Fruit fly (Drosophila melanogaster) whole organism, prepupa: ENCODE data around the gene plx.

Source experiments
- CG11762 ChIP-seq: fragments of 200-800 bp; sonication (Bioruptor generic); optimal IDR thresholded peaks from 3 replicates; lab custom pipeline; 2016; ENCODE audit warnings: missing biosample characterization, missing genetic modification characterization; ENCODE audit not compliant: insufficient read depth
- CG6163 ChIP-seq: fragments of 200-800 bp; sonication (Bioruptor generic); IDR thresholded peaks from 3 replicates; pipeline ENCODE4 v1.3.6; 2022; ENCODE audit warnings: missing biosample characterization, missing genetic modification characterization
- CG6276 ChIP-seq: fragments of 200-800 bp; sonication (Bioruptor generic); optimal IDR thresholded peaks from 2 replicates; lab custom pipeline; 2017; ENCODE audit warnings: missing biosample characterization, mild to moderate bottlenecking, missing genetic modification characterization
- CG6854 ChIP-seq: fragments of 200-800 bp; sonication (Bioruptor generic); optimal IDR thresholded peaks from 2 replicates; lab custom pipeline; 2017; ENCODE audit warnings: missing biosample characterization, mild to moderate bottlenecking, missing genetic modification characterization
- CG8632 ChIP-seq: fragments of 200-800 bp; sonication (Bioruptor generic); optimal IDR thresholded peaks from 3 replicates; lab custom pipeline; 2016; ENCODE audit warnings: missing biosample characterization, missing genetic modification characterization
- OdsH ChIP-seq: fragments of 200-800 bp; sonication (Bioruptor generic); optimal IDR thresholded peaks from 3 replicates; lab custom pipeline; 2016; ENCODE audit warnings: missing biosample characterization, missing genetic modification characterization
- fd85E ChIP-seq: fragments of 200-800 bp; sonication (Bioruptor generic); optimal IDR thresholded peaks from 3 replicates; lab custom pipeline; 2016; ENCODE audit warnings: missing biosample characterization, missing genetic modification characterization
- lz ChIP-seq: fragments of 200-800 bp; sonication (Bioruptor generic); optimal IDR thresholded peaks from 3 replicates; lab custom pipeline; 2016; ENCODE audit warnings: missing biosample characterization, missing genetic modification characterization
- topi ChIP-seq: fragments of 200-800 bp; sonication (Bioruptor generic); optimal IDR thresholded peaks from 3 replicates; lab custom pipeline; 2016; ENCODE audit warnings: missing biosample characterization, missing genetic modification characterization

- no peak for TF ChIP-seq CG8632
- no peak for TF ChIP-seq fd85E
- TF ChIP-seq CG6276 (GFP tag; lab: Kevin White, UChicago) = no peak
- TF ChIP-seq topi (GFP tag; lab: Kevin White, UChicago) = no peak
- no peak for TF ChIP-seq CG11762 (GFP tag; lab: Kevin White, UChicago)
- TF ChIP-seq OdsH (GFP tag; lab: Kevin White, UChicago) = no peak
- TF ChIP-seq CG6854 (GFP tag; lab: Kevin White, UChicago) = no peak
- no peak for TF ChIP-seq lz (GFP tag; lab: Kevin White, UChicago)
- TF ChIP-seq CG6163 (GFP tag; lab: Robert Waterston, UW) = peak; percentile 47; the same call in 2 of the 3 replicates
Measured at dm6 chr3R:5636519-5637430, 48.9 kb upstream of the plx start, which contains the start of the genes CG31548 and CG12170.
